Fruit fly (Drosophila melanogaster) whole organism, embryonic: ENCODE results near the gene CG12470.
A peak's percentile ranks its signal among the peaks of the same experiment; 100 is the strongest.

Experiments used
- Abd-B ChIP-seq: fragments of 200-800 bp; sonication (Bioruptor generic); optimal IDR thresholded peaks from 2 replicates; lab custom pipeline; 2018; ENCODE audit warnings: missing biosample characterization, mild to moderate bottlenecking, missing genetic modification characterization, moderate library complexity
- C15 ChIP-seq: fragments of 200-800 bp; sonication (Bioruptor generic); IDR thresholded peaks from 3 replicates; pipeline ENCODE4 v1.3.6; 2022; ENCODE audit warnings: missing biosample characterization, missing genetic modification characterization
- CG11504 ChIP-seq: fragments of 200-800 bp; sonication (Bioruptor generic); optimal IDR thresholded peaks from 3 replicates; lab custom pipeline; 2019; ENCODE audit warnings: missing biosample characterization, mild to moderate bottlenecking, missing genetic modification characterization, moderate library complexity
- CG11560 ChIP-seq: fragments of 200-800 bp; sonication (Bioruptor generic); IDR thresholded peaks from 3 replicates; pipeline ENCODE4 v1.3.6; 2022; ENCODE audit warnings: missing biosample characterization, missing genetic modification characterization
- CG13287 ChIP-seq: fragments of 200-800 bp; sonication (Bioruptor generic); IDR thresholded peaks from 2 replicates; pipeline ENCODE4 v1.3.6; 2022; ENCODE audit warnings: missing biosample characterization, missing genetic modification characterization; ENCODE audit not compliant: partially characterized antibody
- CG13424 ChIP-seq: fragments of 200-800 bp; sonication (Bioruptor generic); optimal IDR thresholded peaks from 2 replicates; lab custom pipeline; 2019; ENCODE audit warnings: missing biosample characterization, mild to moderate bottlenecking, missing genetic modification characterization, moderate library complexity
- CG17385 ChIP-seq: fragments of 200-800 bp; sonication (Bioruptor generic); optimal IDR thresholded peaks from 3 replicates; lab custom pipeline; 2018; ENCODE audit warnings: missing biosample characterization, mild to moderate bottlenecking, missing genetic modification characterization
- CG18619 ChIP-seq: fragments of 200-800 bp; sonication (Bioruptor generic); optimal IDR thresholded peaks from 3 replicates; lab custom pipeline; 2017; ENCODE audit warnings: missing biosample characterization, mild to moderate bottlenecking, missing genetic modification characterization
- CG2120 ChIP-seq: fragments of 200-800 bp; sonication (Bioruptor generic); optimal IDR thresholded peaks from 3 replicates; lab custom pipeline; 2016; ENCODE audit warnings: missing biosample characterization, missing genetic modification characterization
- CG2678 ChIP-seq: fragments of 200-800 bp; sonication (Bioruptor generic); optimal IDR thresholded peaks from 3 replicates; lab custom pipeline; 2019; ENCODE audit warnings: missing biosample characterization, mild to moderate bottlenecking, missing genetic modification characterization, moderate library complexity
- CG2889 ChIP-seq: fragments of 200-800 bp; sonication (Bioruptor generic); IDR thresholded peaks from 3 replicates; pipeline ENCODE4 v1.3.6; 2022; ENCODE audit warnings: missing biosample characterization, missing genetic modification characterization
- CG42726 ChIP-seq: fragments of 200-800 bp; sonication (Bioruptor generic); IDR thresholded peaks from 2 replicates; pipeline ENCODE4 v1.3.6; 2022; ENCODE audit warnings: missing biosample characterization, missing genetic modification characterization; ENCODE audit not compliant: partially characterized antibody
- CG6854 ChIP-seq: fragments of 200-800 bp; sonication (Bioruptor generic); optimal IDR thresholded peaks from 3 replicates; lab custom pipeline; 2017; ENCODE audit warnings: missing biosample characterization, mild to moderate bottlenecking, missing genetic modification characterization
- CG7357 ChIP-seq: fragments of 200-800 bp; sonication (Bioruptor generic); IDR thresholded peaks from 3 replicates; pipeline ENCODE4 v1.3.6; 2022; ENCODE audit warnings: missing biosample characterization, missing genetic modification characterization
- CG7839 ChIP-seq: fragments of 200-800 bp; sonication (Bioruptor generic); optimal IDR thresholded peaks from 3 replicates; lab custom pipeline; 2018; ENCODE audit warnings: missing biosample characterization, mild to moderate bottlenecking, missing genetic modification characterization, moderate library complexity
- CG8359 ChIP-seq: fragments of 200-800 bp; sonication (Bioruptor generic); optimal IDR thresholded peaks from 2 replicates; lab custom pipeline; 2017; ENCODE audit warnings: missing biosample characterization, mild to moderate bottlenecking, missing genetic modification characterization, borderline replicate concordance
- CG9727 ChIP-seq: fragments of 200-800 bp; sonication (Bioruptor generic); optimal IDR thresholded peaks from 3 replicates; lab custom pipeline; 2017; ENCODE audit warnings: missing biosample characterization, mild to moderate bottlenecking, missing genetic modification characterization
- CoRest ChIP-seq: fragments of 200-800 bp; sonication (Bioruptor generic); optimal IDR thresholded peaks from 3 replicates; lab custom pipeline; 2018; ENCODE audit warnings: missing biosample characterization, mild to moderate bottlenecking, missing genetic modification characterization, moderate library complexity
- Dp ChIP-seq: fragments of 200-800 bp; sonication (Bioruptor generic); optimal IDR thresholded peaks from 2 replicates; lab custom pipeline; 2018; ENCODE audit warnings: missing biosample characterization, mild to moderate bottlenecking, missing genetic modification characterization, moderate library complexity
- Drgx ChIP-seq: fragments of 200-800 bp; sonication (Bioruptor generic); IDR thresholded peaks from 2 replicates; pipeline ENCODE4 v1.3.6; 2022; ENCODE audit warnings: missing biosample characterization, missing genetic modification characterization
- Fer1 ChIP-seq: fragments of 200-800 bp; sonication (Bioruptor generic); optimal IDR thresholded peaks from 2 replicates; lab custom pipeline; 2017; ENCODE audit warnings: missing biosample characterization, mild to moderate bottlenecking, missing genetic modification characterization
- Hsf ChIP-seq: fragments of 200-800 bp; sonication (Bioruptor generic); optimal IDR thresholded peaks from 3 replicates; lab custom pipeline; 2016; ENCODE audit warnings: missing biosample characterization, missing genetic modification characterization
- Jarid2 ChIP-seq: fragments of 200-800 bp; sonication (Bioruptor generic); optimal IDR thresholded peaks from 3 replicates; lab custom pipeline; 2017; ENCODE audit warnings: mild to moderate bottlenecking, missing biosample characterization, missing genetic modification reagents, missing genetic modification characterization
- Lim3 ChIP-seq: fragments of 200-800 bp; sonication (Bioruptor generic); IDR thresholded peaks from 2 replicates; pipeline ENCODE4 v1.3.6; 2022; ENCODE audit warnings: missing biosample characterization, missing genetic modification characterization
- Myb ChIP-seq: fragments of 200-800 bp; sonication (Bioruptor generic); optimal IDR thresholded peaks from 2 replicates; lab custom pipeline; 2016; ENCODE audit warnings: missing biosample characterization, missing genetic modification characterization
- Six4 ChIP-seq: fragments of 200-800 bp; sonication (Bioruptor generic); optimal IDR thresholded peaks from 2 replicates; lab custom pipeline; 2016; ENCODE audit warnings: missing biosample characterization, missing genetic modification characterization
- Sox100B ChIP-seq: fragments of 200-800 bp; sonication (Bioruptor generic); optimal IDR thresholded peaks from 3 replicates; lab custom pipeline; 2018; ENCODE audit warnings: missing biosample characterization, mild to moderate bottlenecking, missing genetic modification characterization
- Sox102F ChIP-seq: fragments of 200-800 bp; sonication (Bioruptor generic); optimal IDR thresholded peaks from 2 replicates; lab custom pipeline; 2018; ENCODE audit warnings: missing biosample characterization, mild to moderate bottlenecking, missing genetic modification characterization, moderate library complexity
- Xbp1 ChIP-seq: fragments of 200-800 bp; sonication (Bioruptor generic); optimal IDR thresholded peaks from 3 replicates; lab custom pipeline; 2016; ENCODE audit warnings: missing biosample characterization, mild to moderate bottlenecking, missing genetic modification characterization
- ab ChIP-seq: fragments of 200-800 bp; sonication (Bioruptor generic); optimal IDR thresholded peaks from 2 replicates; lab custom pipeline; 2016; ENCODE audit warnings: missing biosample characterization, missing genetic modification characterization
- bigmax ChIP-seq: fragments of 200-800 bp; sonication (Bioruptor generic); optimal IDR thresholded peaks from 2 replicates; lab custom pipeline; 2018; ENCODE audit warnings: missing biosample characterization, mild to moderate bottlenecking, missing genetic modification characterization
- crol ChIP-seq: fragments of 200-800 bp; sonication (Bioruptor generic); IDR thresholded peaks from 2 replicates; pipeline ENCODE4 v1.3.6; 2022; ENCODE audit warnings: missing biosample characterization, missing genetic modification characterization
- dysf ChIP-seq: fragments of 200-800 bp; sonication (Bioruptor generic); IDR thresholded peaks from 3 replicates; pipeline ENCODE4 v1.3.6; 2022; ENCODE audit warnings: missing biosample characterization, missing genetic modification characterization
- fd96Cb ChIP-seq: fragments of 200-800 bp; sonication (Bioruptor generic); optimal IDR thresholded peaks from 2 replicates; lab custom pipeline; 2018; ENCODE audit warnings: missing biosample characterization, mild to moderate bottlenecking, missing genetic modification characterization, moderate library complexity
- grau ChIP-seq: fragments of 200-800 bp; optimal IDR thresholded peaks from 3 replicates; lab custom pipeline; 2019; ENCODE audit warnings: missing biosample characterization, mild to moderate bottlenecking, missing genetic modification characterization, moderate library complexity
- lab ChIP-seq: fragments of 200-800 bp; sonication (Bioruptor generic); optimal IDR thresholded peaks from 3 replicates; lab custom pipeline; 2017; ENCODE audit warnings: missing biosample characterization, missing genetic modification characterization, mild to moderate bottlenecking, moderate library complexity, missing genetic modification reagents
- odd ChIP-seq: fragments of 200-800 bp; sonication (Bioruptor generic); optimal IDR thresholded peaks from 2 replicates; lab custom pipeline; 2017; ENCODE audit warnings: missing biosample characterization, mild to moderate bottlenecking, missing genetic modification characterization
- scrt ChIP-seq: fragments of 200-800 bp; sonication (Bioruptor generic); optimal IDR thresholded peaks from 2 replicates; lab custom pipeline; 2018; ENCODE audit warnings: missing biosample characterization, mild to moderate bottlenecking, missing genetic modification characterization, moderate library complexity
- tio ChIP-seq: fragments of 200-800 bp; sonication (Bioruptor generic); optimal IDR thresholded peaks from 2 replicates; lab custom pipeline; 2017; ENCODE audit warnings: missing biosample characterization, missing genetic modification characterization, inconsistent platforms
- unpg ChIP-seq: fragments of 200-800 bp; sonication (Bioruptor generic); optimal IDR thresholded peaks from 3 replicates; lab custom pipeline; 2018; ENCODE audit warnings: missing biosample characterization, mild to moderate bottlenecking, missing genetic modification characterization, moderate library complexity

Gene CG12470

DNA sequence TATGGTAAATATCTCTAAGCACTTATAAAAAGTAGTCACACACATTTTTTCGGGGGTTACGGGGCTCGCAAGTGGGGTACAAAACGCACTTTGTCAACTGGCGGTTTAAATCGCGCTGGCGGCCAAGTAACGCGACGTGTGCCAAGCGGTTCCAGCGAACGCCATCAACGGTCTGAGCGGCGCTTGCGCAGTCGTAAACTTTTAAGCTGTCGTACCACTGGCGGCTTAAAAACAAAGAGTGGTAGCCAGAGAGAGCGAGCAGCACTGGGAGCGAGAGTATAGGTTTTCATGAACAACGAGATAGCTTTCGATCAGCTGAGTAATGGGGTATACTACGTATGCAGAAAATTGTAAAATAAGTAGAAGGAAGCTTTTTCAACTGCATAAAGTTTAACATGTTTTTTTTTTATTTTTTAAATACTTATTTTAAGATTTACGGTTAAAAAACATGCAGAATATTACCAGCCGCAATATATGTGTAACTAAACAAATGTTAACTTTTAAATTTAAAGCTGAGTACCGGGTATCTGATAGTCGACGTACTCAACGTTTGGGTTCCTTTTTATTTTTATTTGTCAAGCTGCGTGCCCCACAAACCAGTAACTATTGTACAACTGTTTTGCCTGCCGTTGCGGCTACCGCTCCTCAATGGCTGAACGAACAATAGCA, 27.3 kb downstream of the CG12470 start (continued):
- TF ChIP-seq Hsf (no peak), CG42726 (GFP tag; lab: Robert Waterston, UW) (peak; percentile 52; the same call in 1 of the 2 replicates), CG2889 (no peak), CG13287 (GFP tag; lab: Robert Waterston, UW) (peak; percentile 56), Fer1 (GFP tag; lab: Kevin White, UChicago) (peak; percentile 37), CG17385 (GFP tag; lab: Kevin White, UChicago) (peak; percentile 28), CG9727 (GFP tag; lab: Kevin White, UChicago) (peak; percentile 10), fd96Cb (tag; lab: Kevin White, UChicago) (peak; percentile 24), lab (GFP tag; lab: Kevin White, UChicago) (peak; percentile 50), Sox100B (GFP tag; lab: Kevin White, UChicago) (peak; percentile 26), Sox102F (GFP tag; lab: Kevin White, UChicago) (peak; percentile 64), Abd-B (GFP tag; lab: Kevin White, UChicago) (peak; percentile 34), CG6854 (GFP tag; lab: Kevin White, UChicago) (peak; percentile 43), odd (peak; percentile 15), Jarid2 (GFP tag; lab: Kevin White, UChicago) (peak; percentile 54), Lim3 (GFP tag; lab: Robert Waterston, UW) (no peak), crol (GFP tag; lab: Robert Waterston, UW) (no peak), CG8359 (GFP tag; lab: Kevin White, UChicago) (peak; percentile 97), bigmax (no peak), Myb (GFP tag; lab: Kevin White, UChicago) (no peak), grau (tag; lab: Kevin White, UChicago) (peak; percentile 40), tio (GFP tag; lab: Kevin White, UChicago) (peak; percentile 7), CG2678 (tag; lab: Kevin White, UChicago) (peak; percentile 58), ab (GFP tag; lab: Kevin White, UChicago) (no peak), dysf (GFP tag; lab: Robert Waterston, UW) (peak; percentile 45; the same call in 1 of the 3 replicates), CG2120 (GFP tag; lab: Kevin White, UChicago) (peak; percentile 23), Six4 (GFP tag; lab: Kevin White, UChicago) (no peak), Dp (GFP tag; lab: Kevin White, UChicago) (no peak), C15 (no peak), CG11504 (tag; lab: Kevin White, UChicago) (peak; percentile 64), scrt (GFP tag; lab: Kevin White, UChicago) (no peak), Drgx (peak; percentile 53; the same call in 1 of the 2 replicates), unpg (GFP tag; lab: Kevin White, UChicago) (peak; percentile 46), Xbp1 (GFP tag; lab: Kevin White, UChicago) (peak; percentile 39), CG13424 (tag; lab: Kevin White, UChicago) (peak; percentile 40), CG11560 (tag; lab: Robert Waterston, UW) (no peak), CoRest (tag; lab: Kevin White, UChicago) (peak; percentile 41), CG7839 (tag; lab: Kevin White, UChicago) (peak; percentile 55), CG18619 (GFP tag; lab: Kevin White, UChicago) (peak; percentile 25), CG7357 (GFP tag; lab: Robert Waterston, UW) (0 out of 3 replicates have a peak, but pooled peaks have one; percentile 12)
